Worm (Caenorhabditis elegans): ENCODE measurements around the gene F32D8.13.

F32D8.13 gene

ce11 chrV:10940571-10940991, 44.2 kb upstream of the F32D8.13 start (continued):
- no peak for TF ChIP-seq zim-3 (tag; optimal IDR thresholded peaks at IDR 0.05)
- peak; percentile 80 for TF ChIP-seq ztf-22 (GFP tag; optimal IDR thresholded peaks at IDR 0.05)
- peak; percentile 41 for TF ChIP-seq ama-1 (optimal IDR thresholded peaks at IDR 0.05)
- TF ChIP-seq ama-1 (GFP tag; optimal IDR thresholded peaks at IDR 0.05), result no peak
- peak; percentile 95 for TF ChIP-seq cebp-1 (GFP tag; IDR thresholded peaks at IDR 0.05)
- TF ChIP-seq cebp-1 (tag; optimal IDR thresholded peaks at IDR 0.05), result peak; percentile 99
- TF ChIP-seq athp-1 (tag; optimal IDR thresholded peaks at IDR 0.05), result no peak
- no peak for TF ChIP-seq hrde-1 (tag; optimal IDR thresholded peaks at IDR 0.05; ENCODE audit: borderline replicate concordance)
- no peak for TF ChIP-seq snpc-3.4 (tag; optimal IDR thresholded peaks at IDR 0.05)
- TF ChIP-seq lin-40 (tag; optimal IDR thresholded peaks at IDR 0.05), result peak; percentile 55
- TF ChIP-seq T26A5.8 (tag; optimal IDR thresholded peaks at IDR 0.05), result no peak
- no peak for TF ChIP-seq sptf-2 (GFP tag; optimal IDR thresholded peaks at IDR 0.05)
- no peak for TF ChIP-seq mel-28 (tag; optimal IDR thresholded peaks at IDR 0.05; ENCODE audit: borderline replicate concordance)

DNA sequence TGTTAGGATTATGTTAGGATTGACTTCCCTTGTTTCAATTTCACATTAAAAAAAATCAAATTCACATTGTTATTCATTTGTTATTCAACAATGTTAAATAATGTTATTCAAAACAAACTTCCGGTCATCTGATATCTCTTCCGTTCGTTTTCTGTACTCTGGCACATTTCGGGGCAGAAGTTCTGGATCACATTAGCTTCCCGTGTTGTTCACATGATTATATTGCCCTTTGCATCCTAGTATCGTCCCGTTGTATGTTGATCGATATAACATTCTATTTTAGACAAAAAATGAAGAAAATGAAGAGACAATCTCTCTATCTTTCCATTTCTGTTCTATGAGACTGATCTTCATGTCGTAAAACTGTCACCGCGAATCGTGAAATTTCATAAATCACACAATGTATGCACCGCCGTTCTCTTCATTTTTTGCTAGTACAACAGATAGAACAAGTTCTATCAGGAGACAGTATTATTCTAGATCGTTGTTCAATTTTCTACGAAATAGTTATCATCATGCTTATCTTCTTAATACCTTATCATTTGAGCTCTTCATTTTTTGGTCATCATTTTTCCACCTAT, 43.7 kb upstream of the F32D8.13 start:
- TF ChIP-seq rpc-1 (optimal IDR thresholded peaks at IDR 0.05) (no peak), rpc-1 (tag; optimal IDR thresholded peaks at IDR 0.05) (no peak), F49E8.2 (tag; optimal IDR thresholded peaks at IDR 0.05; ENCODE audit: insufficient read depth) (no peak), unc-130 (GFP tag; optimal IDR thresholded peaks at IDR 0.05) (no peak), F57A8.1 (GFP tag; optimal IDR thresholded peaks at IDR 0.05) (no peak), hmg-1.2 (GFP tag; IDR thresholded peaks at IDR 0.05) (no peak), tbx-9 (tag; optimal IDR thresholded peaks at IDR 0.05; ENCODE audit: borderline replicate concordance) (no peak)

DNA sequence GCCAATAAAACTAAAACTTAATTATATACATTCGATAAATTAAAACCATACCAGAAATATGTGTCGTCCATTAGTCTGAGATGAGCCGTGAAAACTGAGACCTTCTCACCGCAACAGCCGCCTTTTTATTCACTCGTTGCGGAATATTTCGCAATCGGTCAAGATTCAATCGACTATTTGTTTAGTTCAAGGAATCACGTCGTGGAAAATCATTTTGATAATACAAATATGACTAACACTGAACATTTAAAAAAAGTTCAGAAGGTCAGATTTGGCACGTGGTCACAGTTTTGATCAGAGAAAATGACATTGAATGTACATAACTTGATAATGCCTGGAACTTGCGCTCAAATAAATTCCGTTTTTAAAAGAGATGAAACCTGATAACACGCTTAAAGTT, 42.4 kb upstream of the F32D8.13 start, which contains the start of gene F17C11.11:
Gene F17C11.11 (minus strand): TSS at position 79 of the 400 bp plus-strand sequence.
- peak; percentile 22 for TF ChIP-seq ZK185.1 (tag; optimal IDR thresholded peaks at IDR 0.05; ENCODE audit: poor library complexity, severe bottlenecking)
- 0 out of 2 replicates have a peak, but pooled peaks have one; percentile 19 for TF ChIP-seq B0336.3 (GFP tag; IDR thresholded peaks at IDR 0.05)
- TF ChIP-seq nfyb-1 (GFP tag; IDR thresholded peaks at IDR 0.05), result no peak
- TF ChIP-seq mcd-1 (GFP tag; IDR thresholded peaks at IDR 0.05), result no peak
- TF ChIP-seq ccch-3 (GFP tag; optimal IDR thresholded peaks at IDR 0.05), result no peak
- TF ChIP-seq nhr-80 (tag; optimal IDR thresholded peaks at IDR 0.05), result peak; percentile 80
- peak; percentile 95 for TF ChIP-seq cebp-1 (GFP tag; IDR thresholded peaks at IDR 0.05)
- TF ChIP-seq cebp-1 (tag; optimal IDR thresholded peaks at IDR 0.05), result peak; percentile 99
- peak; percentile 20 for TF ChIP-seq chd-7 (tag; optimal IDR thresholded peaks at IDR 0.05)

- TF ChIP-seq attf-3 (GFP tag; conservative IDR thresholded peaks at IDR 0.05) (no peak), attf-5 (GFP tag; optimal IDR thresholded peaks at IDR 0.05) (no peak), snpc-3.4 (tag; optimal IDR thresholded peaks at IDR 0.05) (no peak), mcd-1 (GFP tag; IDR thresholded peaks at IDR 0.05) (0 out of 2 replicates have a peak, but pooled peaks have one; percentile 21), let-526 (GFP tag; IDR thresholded peaks at IDR 0.05) (no peak), madf-3 (GFP tag; IDR thresholded peaks at IDR 0.05) (no peak), ets-4 (GFP tag; optimal IDR thresholded peaks at IDR 0.05) (no peak), lin-54 (GFP tag; optimal IDR thresholded peaks at IDR 0.05) (no peak), nhr-90 (tag; optimal IDR thresholded peaks at IDR 0.05) (peak; percentile 4), Y79H2A.3 (GFP tag; conservative IDR thresholded peaks at IDR 0.05) (no peak), nhr-120 (GFP tag; IDR thresholded peaks at IDR 0.05) (no peak), fkh-3 (tag; optimal IDR thresholded peaks at IDR 0.05) (no peak), ceh-100 (GFP tag; IDR thresholded peaks at IDR 0.05) (no peak), lin-35 (GFP tag; optimal IDR thresholded peaks at IDR 0.05) (peak in 1 of 3 experiments; percentile 52), F52B5.7 (tag; optimal IDR thresholded peaks at IDR 0.05) (no peak), ZK185.1 (tag; optimal IDR thresholded peaks at IDR 0.05; ENCODE audit: poor library complexity, severe bottlenecking) (no peak), hrde-1 (tag; optimal IDR thresholded peaks at IDR 0.05; ENCODE audit: borderline replicate concordance) (no peak), tbx-9 (tag; optimal IDR thresholded peaks at IDR 0.05; ENCODE audit: borderline replicate concordance) (no peak), tlf-1 (GFP tag; optimal IDR thresholded peaks at IDR 0.05) (no peak), gei-17 (GFP tag; optimal IDR thresholded peaks at IDR 0.05) (no peak), C06A6.2 (GFP tag; conservative IDR thresholded peaks at IDR 0.05) (peak; percentile 33), bed-1 (GFP tag; IDR thresholded peaks at IDR 0.05) (no peak)
These were observed 41.0 kb upstream of the F32D8.13 start for ce11 chrV:10937294-10937693.

All from whole organism, young adult.